Worm (Caenorhabditis elegans) whole organism, L2 larva: ENCODE measurements around the gene sftb-1.

ENCODE experiments used
- ceh-82 ChIP-seq: fragments of 150-350 bp; optimal IDR thresholded peaks from 2 replicates; lab custom pipeline; 2014; ENCODE audit warnings: missing biosample characterization, missing genetic modification characterization
- elt-3 ChIP-seq: sonication (generic microtip); optimal IDR thresholded peaks from 2 replicates; lab custom pipeline; 2017; ENCODE audit warnings: missing biosample characterization, missing genetic modification characterization
- nhr-12 ChIP-seq: fragments of 150-350 bp; optimal IDR thresholded peaks from 2 replicates; lab custom pipeline; 2014; ENCODE audit warnings: missing biosample characterization, missing genetic modification characterization
- nhr-23 ChIP-seq: fragments of 150-350 bp; optimal IDR thresholded peaks from 2 replicates; lab custom pipeline; 2014; ENCODE audit warnings: missing biosample characterization, missing genetic modification reagents, missing genetic modification characterization
- nhr-25 ChIP-seq: fragments of 150-350 bp; sonication (generic microtip); optimal IDR thresholded peaks from 3 replicates; lab custom pipeline; 2014; ENCODE audit warnings: missing biosample characterization, missing genetic modification characterization
- skn-1 ChIP-seq: sonication (generic microtip); optimal IDR thresholded peaks from 2 replicates; lab custom pipeline; 2017; ENCODE audit warnings: missing biosample characterization, missing genetic modification characterization
- unc-39 ChIP-seq: fragments of 150-350 bp; optimal IDR thresholded peaks from 2 replicates; lab custom pipeline; 2014; ENCODE audit warnings: missing biosample characterization, missing genetic modification characterization
- ztf-11 ChIP-seq: sonication (generic microtip); optimal IDR thresholded peaks from 2 replicates; lab custom pipeline; 2017; ENCODE audit warnings: missing biosample characterization, missing genetic modification characterization

DNA sequence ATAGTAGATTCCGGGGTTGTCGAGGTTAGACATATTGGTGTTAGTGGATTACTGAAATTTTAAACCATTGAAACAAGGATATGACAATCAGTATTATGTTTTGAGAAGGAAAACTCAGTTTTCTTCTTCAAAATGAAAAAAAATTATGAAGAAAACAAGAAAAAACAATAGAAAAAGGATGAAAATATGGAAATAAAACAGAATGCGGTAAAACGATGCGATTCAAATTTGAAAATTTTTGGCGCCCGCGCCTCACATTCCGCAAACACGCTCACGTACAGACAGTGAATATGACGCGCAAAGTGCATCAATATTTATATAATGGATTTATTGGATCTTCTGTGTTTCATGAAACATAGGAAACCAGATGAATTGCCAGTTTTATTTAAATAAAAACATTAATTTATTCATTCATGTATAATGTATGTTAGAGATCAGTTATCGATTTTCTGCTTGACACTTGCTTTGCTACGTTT, 22.2 kb upstream of the sftb-1 start, which contains the start of gene mcm-5:
- no peak for TF ChIP-seq nhr-23
- TF ChIP-seq skn-1 (tag; lab: Kevin White, UChicago), result no peak
- TF ChIP-seq nhr-25 (tag; lab: Kevin White, UChicago), result no peak
- TF ChIP-seq nhr-12, result no peak
- no peak for TF ChIP-seq ceh-82
- TF ChIP-seq unc-39 (tag; lab: Kevin White, UChicago), result no peak
- TF ChIP-seq ztf-11 (tag; lab: Kevin White, UChicago), result no peak
- TF ChIP-seq elt-3 (tag; lab: Kevin White, UChicago), result no peak
